Fruit fly (Drosophila melanogaster) whole organism, embryonic: Measurements from ENCODE around the gene haf.

Experiments
- CG11504 ChIP-seq: fragments of 200-800 bp; sonication (Bioruptor generic); optimal IDR thresholded peaks from 3 replicates; lab custom pipeline; 2019; ENCODE audit warnings: missing biosample characterization, mild to moderate bottlenecking, missing genetic modification characterization, moderate library complexity
- CG12769 ChIP-seq: fragments of 200-800 bp; sonication (Bioruptor generic); optimal IDR thresholded peaks from 2 replicates; lab custom pipeline; 2019; ENCODE audit warnings: missing biosample characterization, mild to moderate bottlenecking, missing genetic modification characterization, moderate library complexity
- CG13123 ChIP-seq: fragments of 200-800 bp; sonication (Bioruptor generic); optimal IDR thresholded peaks from 2 replicates; lab custom pipeline; 2016; ENCODE audit warnings: missing biosample characterization, missing genetic modification characterization
- CG13287 ChIP-seq: fragments of 200-800 bp; sonication (Bioruptor generic); IDR thresholded peaks from 2 replicates; pipeline ENCODE4 v1.3.6; 2022; ENCODE audit warnings: missing biosample characterization, missing genetic modification characterization; ENCODE audit not compliant: partially characterized antibody
- CG14710 ChIP-seq: fragments of 200-800 bp; sonication (Bioruptor generic); optimal IDR thresholded peaks from 3 replicates; lab custom pipeline; 2019; ENCODE audit warnings: missing biosample characterization, mild to moderate bottlenecking, missing genetic modification characterization, moderate library complexity
- CG14965 ChIP-seq: fragments of 200-800 bp; sonication (Bioruptor generic); optimal IDR thresholded peaks from 2 replicates; lab custom pipeline; 2016; ENCODE audit warnings: missing biosample characterization, missing genetic modification characterization, borderline replicate concordance
- CG15601 ChIP-seq: fragments of 200-800 bp; sonication (Bioruptor generic); optimal IDR thresholded peaks from 3 replicates; lab custom pipeline; 2019; ENCODE audit warnings: missing biosample characterization, mild to moderate bottlenecking, missing genetic modification characterization, moderate library complexity
- CG16815 ChIP-seq: fragments of 200-800 bp; sonication (Bioruptor generic); optimal IDR thresholded peaks from 3 replicates; lab custom pipeline; 2017; ENCODE audit warnings: missing biosample characterization, mild to moderate bottlenecking, missing genetic modification characterization
- CG30431 ChIP-seq: fragments of 200-800 bp; sonication (Bioruptor generic); optimal IDR thresholded peaks from 2 replicates; lab custom pipeline; 2017; ENCODE audit warnings: missing biosample characterization, missing genetic modification characterization
- CG3726 ChIP-seq: fragments of 200-800 bp; sonication (Bioruptor generic); IDR thresholded peaks from 3 replicates; pipeline ENCODE4, ENCODE4 v1.3.6; 2022; ENCODE audit warnings: missing biosample characterization, missing genetic modification characterization
- CG43689 ChIP-seq: fragments of 200-800 bp; sonication (Bioruptor generic); IDR thresholded peaks from 2 replicates; pipeline ENCODE4 v1.3.6; 2022; ENCODE audit warnings: missing biosample characterization, missing genetic modification characterization
- CG8281 ChIP-seq: fragments of 200-800 bp; sonication (Bioruptor generic); optimal IDR thresholded peaks from 2 replicates; lab custom pipeline; 2018; ENCODE audit warnings: missing biosample characterization, mild to moderate bottlenecking, missing genetic modification characterization, moderate library complexity
- CG8924 ChIP-seq: fragments of 200-800 bp; optimal IDR thresholded peaks from 3 replicates; lab custom pipeline; 2019; ENCODE audit warnings: missing biosample characterization, mild to moderate bottlenecking, missing genetic modification characterization, moderate library complexity
- CG9797 ChIP-seq: fragments of 200-800 bp; sonication (Bioruptor generic); optimal IDR thresholded peaks from 3 replicates; lab custom pipeline; 2018; ENCODE audit warnings: missing biosample characterization, mild to moderate bottlenecking, missing genetic modification characterization
- CHES-1-like ChIP-seq: fragments of 200-800 bp; sonication (Bioruptor generic); optimal IDR thresholded peaks from 2 replicates; lab custom pipeline; 2016; ENCODE audit warnings: missing biosample characterization, missing genetic modification characterization
- CoRest ChIP-seq: fragments of 200-800 bp; sonication (Bioruptor generic); optimal IDR thresholded peaks from 3 replicates; lab custom pipeline; 2018; ENCODE audit warnings: missing biosample characterization, mild to moderate bottlenecking, missing genetic modification characterization, moderate library complexity
- Dref ChIP-seq: fragments of 200-800 bp; sonication (Bioruptor generic); IDR thresholded peaks from 2 replicates; pipeline ENCODE4 v1.3.6; 2022; ENCODE audit warnings: missing biosample characterization, missing genetic modification characterization
- E2f2 ChIP-seq: fragments of 200-800 bp; sonication (Bioruptor generic); IDR thresholded peaks from 2 replicates; pipeline ENCODE4 v1.3.6; 2022; ENCODE audit warnings: missing biosample characterization, missing genetic modification characterization
- Eip74EF ChIP-seq, 2 experiments: fragments of 200-800 bp in 1 of 2; fragments of >200 bp in 1 of 2; sonication (Bioruptor generic) in 1 of 2; optimal IDR thresholded peaks; 2 replicates each; lab custom pipeline; 2017 to 2019; ENCODE audit warnings: missing biosample characterization in 2 of 2, missing genetic modification characterization in 2 of 2, mild to moderate bottlenecking in 1 of 2, moderate library complexity in 1 of 2
- HmgZ ChIP-seq: fragments of 200-800 bp; sonication (Bioruptor generic); optimal IDR thresholded peaks from 2 replicates; lab custom pipeline; 2018; ENCODE audit warnings: missing biosample characterization, mild to moderate bottlenecking, missing genetic modification characterization
- Hmr ChIP-seq: fragments of 200-800 bp; sonication (Bioruptor generic); optimal IDR thresholded peaks from 3 replicates; lab custom pipeline; 2017; ENCODE audit warnings: mild to moderate bottlenecking, missing biosample characterization, missing genetic modification reagents, missing genetic modification characterization
- NC2β ChIP-seq: fragments of 200-800 bp; sonication (Bioruptor generic); optimal IDR thresholded peaks from 2 replicates; lab custom pipeline; 2016; ENCODE audit warnings: missing biosample characterization, missing genetic modification characterization
- Nf-YA ChIP-seq: fragments of 200-800 bp; sonication (Bioruptor generic); IDR thresholded peaks from 2 replicates; pipeline ENCODE4 v1.3.6; 2022; ENCODE audit warnings: missing biosample characterization, missing genetic modification characterization
- Oaz ChIP-seq: fragments of 200-800 bp; sonication (Bioruptor generic); IDR thresholded peaks from 2 replicates; pipeline ENCODE4 v1.3.6; 2022; ENCODE audit warnings: missing biosample characterization, missing genetic modification characterization
- Rfx ChIP-seq: fragments of 200-800 bp; sonication (Bioruptor generic); IDR thresholded peaks from 2 replicates; pipeline ENCODE4 v1.3.6; 2022; ENCODE audit warnings: missing biosample characterization, missing genetic modification characterization
- Scr ChIP-seq: fragments of 200-800 bp; sonication (Bioruptor generic); IDR thresholded peaks from 2 replicates; pipeline ENCODE4 v1.3.6; 2022; ENCODE audit warnings: missing biosample characterization, missing genetic modification characterization; ENCODE audit not compliant: partially characterized antibody
- Sry-δ ChIP-seq: fragments of 200-800 bp; sonication (Bioruptor generic); optimal IDR thresholded peaks from 2 replicates; lab custom pipeline; 2016; ENCODE audit warnings: missing biosample characterization, missing genetic modification characterization
- al ChIP-seq: fragments of 200-800 bp; sonication (Bioruptor generic); IDR thresholded peaks from 2 replicates; pipeline ENCODE4 v1.3.6; 2022; ENCODE audit warnings: missing biosample characterization, missing genetic modification characterization
- az2 ChIP-seq: fragments of 200-800 bp; sonication (Bioruptor generic); optimal IDR thresholded peaks from 3 replicates; lab custom pipeline; 2016; ENCODE audit warnings: missing biosample characterization, missing genetic modification characterization
- cato ChIP-seq: fragments of 200-800 bp; sonication (Bioruptor generic); optimal IDR thresholded peaks from 2 replicates; lab custom pipeline; 2016; ENCODE audit warnings: missing biosample characterization, missing genetic modification characterization, borderline replicate concordance
- dimm ChIP-seq: fragments of 200-800 bp; sonication (Bioruptor generic); IDR thresholded peaks from 2 replicates; pipeline ENCODE4 v1.3.6; 2022; ENCODE audit warnings: missing biosample characterization, missing genetic modification characterization
- gce ChIP-seq: fragments of 200-800 bp; sonication (Bioruptor generic); IDR thresholded peaks from 3 replicates; pipeline ENCODE4 v1.3.6; 2022; ENCODE audit warnings: missing biosample characterization, missing genetic modification characterization
- gfzf ChIP-seq: fragments of 200-800 bp; sonication (Bioruptor generic); optimal IDR thresholded peaks from 2 replicates; lab custom pipeline; 2016; ENCODE audit warnings: missing biosample characterization, mild to moderate bottlenecking, missing genetic modification characterization, moderate library complexity
- grau ChIP-seq: fragments of 200-800 bp; optimal IDR thresholded peaks from 3 replicates; lab custom pipeline; 2019; ENCODE audit warnings: missing biosample characterization, mild to moderate bottlenecking, missing genetic modification characterization, moderate library complexity
- gsb-n ChIP-seq: fragments of 200-800 bp; sonication (Bioruptor generic); optimal IDR thresholded peaks from 3 replicates; lab custom pipeline; 2018; ENCODE audit warnings: missing biosample characterization, mild to moderate bottlenecking, missing genetic modification characterization
- hth ChIP-seq: fragments of >200 bp; optimal IDR thresholded peaks from 2 replicates; lab custom pipeline; 2017; ENCODE audit warnings: inconsistent platforms
- kni ChIP-seq: fragments of 200-800 bp; sonication (Bioruptor generic); optimal IDR thresholded peaks from 3 replicates; lab custom pipeline; 2017; ENCODE audit warnings: mild to moderate bottlenecking, missing biosample characterization, missing genetic modification reagents, missing genetic modification characterization
- lilli ChIP-seq: fragments of 200-800 bp; sonication (Bioruptor generic); optimal IDR thresholded peaks from 3 replicates; lab custom pipeline; 2016; ENCODE audit warnings: missing biosample characterization, missing genetic modification characterization
- luna ChIP-seq: fragments of 200-800 bp; sonication (Bioruptor generic); optimal IDR thresholded peaks from 2 replicates; lab custom pipeline; 2016; ENCODE audit warnings: missing biosample characterization, missing genetic modification characterization
- onecut ChIP-seq: fragments of 200-800 bp; sonication (Bioruptor generic); IDR thresholded peaks from 2 replicates; pipeline ENCODE4 v1.3.6; 2022; ENCODE audit warnings: missing biosample characterization, missing genetic modification characterization
- pb ChIP-seq: fragments of 200-800 bp; sonication (Bioruptor generic); optimal IDR thresholded peaks from 3 replicates; lab custom pipeline; 2016; ENCODE audit warnings: missing biosample characterization, missing genetic modification characterization
- phol ChIP-seq: fragments of 200-800 bp; sonication (Bioruptor generic); optimal IDR thresholded peaks from 3 replicates; lab custom pipeline; 2018; ENCODE audit warnings: missing biosample characterization, mild to moderate bottlenecking, missing genetic modification characterization, moderate library complexity
- pum ChIP-seq: fragments of 200-800 bp; sonication (Bioruptor generic); optimal IDR thresholded peaks from 2 replicates; lab custom pipeline; 2016; ENCODE audit warnings: missing biosample characterization, missing genetic modification characterization
- ranshi ChIP-seq: fragments of 200-800 bp; sonication (Bioruptor generic); IDR thresholded peaks from 2 replicates; pipeline ENCODE4 v1.3.6; 2022; ENCODE audit warnings: missing biosample characterization, missing genetic modification characterization
- sd ChIP-seq: fragments of 200-800 bp; sonication (Bioruptor generic); optimal IDR thresholded peaks from 3 replicates; lab custom pipeline; 2018; ENCODE audit warnings: missing biosample characterization, mild to moderate bottlenecking, missing genetic modification characterization, moderate library complexity
- stwl ChIP-seq: fragments of 200-800 bp; sonication (Bioruptor generic); optimal IDR thresholded peaks from 3 replicates; lab custom pipeline; 2018; ENCODE audit warnings: missing biosample characterization, mild to moderate bottlenecking, missing genetic modification characterization, moderate library complexity
- trem ChIP-seq: fragments of 200-800 bp; optimal IDR thresholded peaks from 3 replicates; lab custom pipeline; 2019; ENCODE audit warnings: missing biosample characterization, mild to moderate bottlenecking, missing genetic modification characterization, moderate library complexity
- tup ChIP-seq: fragments of 200-800 bp; sonication (Bioruptor generic); optimal IDR thresholded peaks from 2 replicates; lab custom pipeline; 2016; ENCODE audit warnings: missing biosample characterization, mild to moderate bottlenecking, missing genetic modification characterization, moderate library complexity
- unpg ChIP-seq: fragments of 200-800 bp; sonication (Bioruptor generic); optimal IDR thresholded peaks from 3 replicates; lab custom pipeline; 2018; ENCODE audit warnings: missing biosample characterization, mild to moderate bottlenecking, missing genetic modification characterization, moderate library complexity
- usp ChIP-seq: fragments of >200 bp; optimal IDR thresholded peaks from 2 replicates; lab custom pipeline; 2017; ENCODE audit warnings: missing biosample characterization, missing genetic modification characterization

The haf gene

dm6 chr2L:1613748-1614365 is 58.9 kb downstream of the haf start, which contains the start of gene RFeSP (continued):
- TF ChIP-seq tup, result no peak
- no peak for TF ChIP-seq CG13123 (GFP tag; lab: Kevin White, UChicago)
- TF ChIP-seq pum, result no peak
- no peak for TF ChIP-seq gsb-n (tag; lab: Kevin White, UChicago)
- TF ChIP-seq Eip74EF (GFP tag; optimal IDR thresholded peaks at IDR 0.05; lab: Kevin White, UChicago), result no peak
- TF ChIP-seq HmgZ, result peak; percentile 84
- no peak for TF ChIP-seq hth (lab: Kevin White, UChicago)
- TF ChIP-seq stwl, result peak; percentile 93
- TF ChIP-seq CG43689, result no peak
- TF ChIP-seq gfzf (GFP tag; lab: Kevin White, UChicago), result peak; percentile 96
- no peak for TF ChIP-seq kni (GFP tag; lab: Kevin White, UChicago)
- peak; percentile 44 for TF ChIP-seq Sry-δ (GFP tag; lab: Kevin White, UChicago)
- no peak for TF ChIP-seq luna (GFP tag; lab: Kevin White, UChicago)
- TF ChIP-seq sd (tag; lab: Kevin White, UChicago), result peak; percentile 47
- no peak for TF ChIP-seq Nf-YA (GFP tag; lab: Robert Waterston, UW)
- peak; percentile 92 for TF ChIP-seq CG9797 (GFP tag; lab: Kevin White, UChicago)
- TF ChIP-seq CG30431 (GFP tag; lab: Kevin White, UChicago), result no peak
- TF ChIP-seq Oaz (GFP tag; lab: Robert Waterston, UW), result no peak
- TF ChIP-seq E2f2 (GFP tag; lab: Robert Waterston, UW), result peak; percentile 81
- no peak for TF ChIP-seq CG8281 (tag; lab: Kevin White, UChicago)
- TF ChIP-seq CG12769, result peak; percentile 47
- no peak for TF ChIP-seq CG14965 (GFP tag; lab: Kevin White, UChicago)
- TF ChIP-seq dimm, result no peak
- TF ChIP-seq Rfx (GFP tag; lab: Robert Waterston, UW), result 0 out of 2 replicates have a peak, but pooled peaks have one; percentile 19
- peak; percentile 34 for TF ChIP-seq phol (tag; lab: Kevin White, UChicago)
- TF ChIP-seq grau (tag; lab: Kevin White, UChicago), result peak; percentile 23
- TF ChIP-seq az2 (GFP tag; lab: Kevin White, UChicago), result no peak
- TF ChIP-seq cato (GFP tag; lab: Kevin White, UChicago), result no peak
- TF ChIP-seq CG11504 (tag; lab: Kevin White, UChicago), result peak; percentile 45
- no peak for TF ChIP-seq CG16815
- TF ChIP-seq onecut (GFP tag; lab: Robert Waterston, UW), result no peak
- TF ChIP-seq usp, result no peak
- TF ChIP-seq CG13287 (GFP tag; lab: Robert Waterston, UW), result peak; percentile 30; the same call in 1 of the 2 replicates
- TF ChIP-seq CG14710 (tag; lab: Kevin White, UChicago), result peak; percentile 58
- TF ChIP-seq CG15601, result peak; percentile 66
- no peak for TF ChIP-seq pb
- no peak for TF ChIP-seq CG8924
- TF ChIP-seq ranshi (GFP tag; lab: Robert Waterston, UW), result no peak
- no peak for TF ChIP-seq al (GFP tag; lab: Robert Waterston, UW)
- no peak for TF ChIP-seq CG3726 (GFP tag; lab: Robert Waterston, UW)
- peak; percentile 70 for TF ChIP-seq Hmr (GFP tag; lab: Kevin White, UChicago)
- TF ChIP-seq CHES-1-like (GFP tag; lab: Kevin White, UChicago), result peak; percentile 48
- peak; percentile 67 for TF ChIP-seq trem
- TF ChIP-seq lilli (GFP tag; lab: Kevin White, UChicago), result peak; percentile 11
- TF ChIP-seq gce, result no peak
- TF ChIP-seq CoRest (tag; lab: Kevin White, UChicago), result peak; percentile 77
- TF ChIP-seq NC2β (GFP tag; lab: Kevin White, UChicago), result peak; percentile 38
- TF ChIP-seq unpg (GFP tag; lab: Kevin White, UChicago), result no peak
- 0 out of 2 replicates have a peak, but pooled peaks have one; percentile 13 for TF ChIP-seq Scr (GFP tag; lab: Robert Waterston, UW)
- TF ChIP-seq Dref (GFP tag; lab: Robert Waterston, UW), result peak; percentile 43; the same call in 1 of the 2 replicates
